Fruit fly (Drosophila melanogaster) whole organism, embryonic: ENCODE measurements around the gene eEF1delta.

ENCODE experiments used
- Asciz ChIP-seq: fragments of 200-800 bp; sonication (Bioruptor generic); optimal IDR thresholded peaks from 2 replicates; lab custom pipeline; 2017; ENCODE audit warnings: missing biosample characterization, mild to moderate bottlenecking, missing genetic modification characterization, missing genetic modification reagents
- CG10431 ChIP-seq: fragments of 200-800 bp; sonication (Bioruptor generic); optimal IDR thresholded peaks from 3 replicates; lab custom pipeline; 2018; ENCODE audit warnings: missing biosample characterization, mild to moderate bottlenecking, missing genetic modification characterization
- CG10959 ChIP-seq: fragments of 200-800 bp; sonication (Bioruptor generic); IDR thresholded peaks from 2 replicates; pipeline ENCODE4 v1.3.6; 2022; ENCODE audit warnings: missing biosample characterization, missing genetic modification characterization
- CG12155 ChIP-seq: fragments of 200-800 bp; sonication (Bioruptor generic); optimal IDR thresholded peaks from 3 replicates; lab custom pipeline; 2016; ENCODE audit warnings: missing biosample characterization, missing genetic modification characterization
- CG12299 ChIP-seq: fragments of 200-800 bp; sonication (Bioruptor generic); optimal IDR thresholded peaks from 2 replicates; lab custom pipeline; 2018; ENCODE audit warnings: missing biosample characterization, mild to moderate bottlenecking, missing genetic modification characterization
- CG12391 ChIP-seq: fragments of 200-800 bp; sonication (Bioruptor generic); optimal IDR thresholded peaks from 3 replicates; lab custom pipeline; 2018; ENCODE audit warnings: missing biosample characterization, mild to moderate bottlenecking, missing genetic modification characterization, moderate library complexity
- CG13287 ChIP-seq: fragments of 200-800 bp; sonication (Bioruptor generic); IDR thresholded peaks from 2 replicates; pipeline ENCODE4 v1.3.6; 2022; ENCODE audit warnings: missing biosample characterization, missing genetic modification characterization; ENCODE audit not compliant: partially characterized antibody
- CG13894 ChIP-seq: fragments of 200-800 bp; sonication (Bioruptor generic); optimal IDR thresholded peaks from 3 replicates; lab custom pipeline; 2018; ENCODE audit warnings: missing biosample characterization, mild to moderate bottlenecking, missing genetic modification characterization, moderate library complexity
- CG15514 ChIP-seq: fragments of 200-800 bp; sonication (Bioruptor generic); optimal IDR thresholded peaks from 3 replicates; lab custom pipeline; 2017; ENCODE audit warnings: missing biosample characterization, missing genetic modification characterization, mild to moderate bottlenecking, moderate library complexity, missing genetic modification reagents
- CG17186 ChIP-seq: fragments of 200-800 bp; sonication (Bioruptor generic); optimal IDR thresholded peaks from 3 replicates; lab custom pipeline; 2017; ENCODE audit warnings: missing biosample characterization, missing genetic modification reagents, missing genetic modification characterization
- CG18599 ChIP-seq: fragments of 200-800 bp; sonication (Bioruptor generic); optimal IDR thresholded peaks from 3 replicates; lab custom pipeline; 2017; ENCODE audit warnings: missing biosample characterization, missing genetic modification characterization, mild to moderate bottlenecking, moderate library complexity, missing genetic modification reagents
- CG2129 ChIP-seq: fragments of 200-800 bp; sonication (Bioruptor generic); IDR thresholded peaks from 2 replicates; pipeline ENCODE4 v1.3.6; 2022; ENCODE audit warnings: missing biosample characterization, missing genetic modification characterization; ENCODE audit not compliant: partially characterized antibody
- CG2199 ChIP-seq: fragments of 200-800 bp; sonication (Bioruptor generic); IDR thresholded peaks from 3 replicates; pipeline ENCODE4 v1.3.6; 2022; ENCODE audit warnings: missing biosample characterization, missing genetic modification characterization
- CG30431 ChIP-seq: fragments of 200-800 bp; sonication (Bioruptor generic); optimal IDR thresholded peaks from 2 replicates; lab custom pipeline; 2017; ENCODE audit warnings: missing biosample characterization, missing genetic modification characterization
- CG4328 ChIP-seq: fragments of 200-800 bp; sonication (Bioruptor generic); optimal IDR thresholded peaks from 3 replicates; lab custom pipeline; 2017; ENCODE audit warnings: missing biosample characterization, missing genetic modification reagents, missing genetic modification characterization
- CG4424 ChIP-seq: fragments of 200-800 bp; sonication (Bioruptor generic); optimal IDR thresholded peaks from 3 replicates; lab custom pipeline; 2016; ENCODE audit warnings: missing biosample characterization, missing genetic modification characterization
- CG6765 ChIP-seq: fragments of 200-800 bp; sonication (Bioruptor generic); optimal IDR thresholded peaks from 3 replicates; lab custom pipeline; 2017; ENCODE audit warnings: missing biosample characterization, mild to moderate bottlenecking, missing genetic modification characterization
- CG9797 ChIP-seq: fragments of 200-800 bp; sonication (Bioruptor generic); optimal IDR thresholded peaks from 3 replicates; lab custom pipeline; 2018; ENCODE audit warnings: missing biosample characterization, mild to moderate bottlenecking, missing genetic modification characterization
- CTCF ChIP-seq: fragments of 200-800 bp; sonication (Bioruptor generic); optimal IDR thresholded peaks from 2 replicates; lab custom pipeline; 2017; ENCODE audit warnings: missing biosample characterization, mild to moderate bottlenecking, missing genetic modification characterization, moderate library complexity
- D19A ChIP-seq: fragments of 200-800 bp; optimal IDR thresholded peaks from 3 replicates; lab custom pipeline; 2019; ENCODE audit warnings: missing biosample characterization, mild to moderate bottlenecking, missing genetic modification characterization, moderate library complexity
- Dbx ChIP-seq: fragments of 200-800 bp; sonication (Bioruptor generic); IDR thresholded peaks from 3 replicates; pipeline ENCODE4 v1.3.6; 2022; ENCODE audit warnings: missing biosample characterization, missing genetic modification characterization
- Dp ChIP-seq: fragments of 200-800 bp; sonication (Bioruptor generic); optimal IDR thresholded peaks from 2 replicates; lab custom pipeline; 2018; ENCODE audit warnings: missing biosample characterization, mild to moderate bottlenecking, missing genetic modification characterization, moderate library complexity
- E2f1 ChIP-seq: fragments of 200-800 bp; sonication (Bioruptor generic); IDR thresholded peaks from 2 replicates; pipeline ENCODE4 v1.3.6; 2022; ENCODE audit warnings: missing biosample characterization, missing genetic modification characterization
- Elba2 ChIP-seq: fragments of 200-800 bp; sonication (Bioruptor generic); optimal IDR thresholded peaks from 3 replicates; lab custom pipeline; 2016; ENCODE audit warnings: missing biosample characterization, missing genetic modification characterization
- Gsc ChIP-seq: fragments of 200-800 bp; sonication (Bioruptor generic); IDR thresholded peaks from 2 replicates; pipeline ENCODE4 v1.3.6; 2022; ENCODE audit warnings: missing biosample characterization, missing genetic modification characterization
- Hr51 ChIP-seq, 2 experiments: fragments of 200-800 bp; sonication (Bioruptor generic); optimal IDR thresholded peaks; 2 replicates in 1 of 2; 3 replicates in 1 of 2; lab custom pipeline; 2016 to 2018; ENCODE audit warnings: missing biosample characterization in 2 of 2, missing genetic modification characterization in 2 of 2, mild to moderate bottlenecking in 1 of 2, moderate library complexity in 1 of 2
- Lhr ChIP-seq: fragments of 200-800 bp; sonication (Bioruptor generic); optimal IDR thresholded peaks from 3 replicates; lab custom pipeline; 2017; ENCODE audit warnings: mild to moderate bottlenecking, missing biosample characterization, missing genetic modification reagents, missing genetic modification characterization
- Mrtf ChIP-seq: fragments of 200-800 bp; sonication (Bioruptor generic); IDR thresholded peaks from 3 replicates; pipeline ENCODE4 v1.3.6; 2022; ENCODE audit warnings: missing biosample characterization, missing genetic modification characterization
- NC2α ChIP-seq: fragments of 200-800 bp; sonication (Bioruptor generic); optimal IDR thresholded peaks from 2 replicates; lab custom pipeline; 2016; ENCODE audit warnings: missing biosample characterization, missing genetic modification characterization
- Opbp ChIP-seq: fragments of 200-800 bp; sonication (Bioruptor generic); IDR thresholded peaks from 3 replicates; pipeline ENCODE4 v1.3.6; 2022; ENCODE audit warnings: missing biosample characterization, missing genetic modification characterization; ENCODE audit not compliant: partially characterized antibody
- Xbp1 ChIP-seq: fragments of 200-800 bp; sonication (Bioruptor generic); optimal IDR thresholded peaks from 3 replicates; lab custom pipeline; 2016; ENCODE audit warnings: missing biosample characterization, mild to moderate bottlenecking, missing genetic modification characterization
- ab ChIP-seq: fragments of 200-800 bp; sonication (Bioruptor generic); optimal IDR thresholded peaks from 2 replicates; lab custom pipeline; 2016; ENCODE audit warnings: missing biosample characterization, missing genetic modification characterization
- ash1 ChIP-seq: fragments of 200-800 bp; sonication (Bioruptor generic); optimal IDR thresholded peaks from 2 replicates; lab custom pipeline; 2018; ENCODE audit warnings: missing biosample characterization, mild to moderate bottlenecking, missing genetic modification characterization
- chif ChIP-seq, 2 experiments: fragments of 200-800 bp; sonication (Bioruptor generic); optimal IDR thresholded peaks; 3 replicates each; lab custom pipeline; 2016; ENCODE audit warnings: missing biosample characterization in 2 of 2, missing genetic modification characterization in 2 of 2
- chinmo ChIP-seq: fragments of 200-800 bp; sonication (Bioruptor generic); IDR thresholded peaks from 4 replicates; pipeline ENCODE4 v1.3.6; 2022; ENCODE audit warnings: missing biosample characterization, missing genetic modification characterization; ENCODE audit not compliant: partially characterized antibody
- exex ChIP-seq: fragments of 200-800 bp; sonication (Bioruptor generic); optimal IDR thresholded peaks from 4 replicates; lab custom pipeline; 2018; ENCODE audit warnings: missing biosample characterization, mild to moderate bottlenecking, missing genetic modification characterization, moderate library complexity
- gcm2 ChIP-seq: fragments of 200-800 bp; sonication (Bioruptor generic); optimal IDR thresholded peaks from 2 replicates; lab custom pipeline; 2016; ENCODE audit warnings: missing biosample characterization, missing genetic modification characterization
- ham ChIP-seq: fragments of 200-800 bp; sonication (Bioruptor generic); IDR thresholded peaks from 2 replicates; pipeline ENCODE4 v1.3.6; 2022; ENCODE audit warnings: missing biosample characterization, missing genetic modification characterization
- insv ChIP-seq, 2 experiments: fragments of 200-800 bp; sonication (Bioruptor generic); optimal IDR thresholded peaks; 3 replicates each; lab custom pipeline; 2016 to 2018; ENCODE audit warnings: missing biosample characterization in 2 of 2, missing genetic modification characterization in 2 of 2
- lilli ChIP-seq: fragments of 200-800 bp; sonication (Bioruptor generic); optimal IDR thresholded peaks from 3 replicates; lab custom pipeline; 2016; ENCODE audit warnings: missing biosample characterization, missing genetic modification characterization
- lmd ChIP-seq: fragments of 200-800 bp; sonication (Bioruptor generic); IDR thresholded peaks from 2 replicates; pipeline ENCODE4 v1.3.6; 2022; ENCODE audit warnings: missing biosample characterization, missing genetic modification characterization
- mld ChIP-seq: fragments of 200-800 bp; sonication (Bioruptor generic); IDR thresholded peaks from 3 replicates; pipeline ENCODE4 v1.3.6; 2022; ENCODE audit warnings: missing biosample characterization, missing genetic modification characterization; ENCODE audit not compliant: partially characterized antibody
- nmo ChIP-seq: fragments of 200-800 bp; sonication (Bioruptor generic); optimal IDR thresholded peaks from 2 replicates; lab custom pipeline; 2018; ENCODE audit warnings: missing biosample characterization, mild to moderate bottlenecking, missing genetic modification characterization, moderate library complexity
- pan ChIP-seq, 4 experiments: fragments of >200 bp in 3 of 4; fragments of 200-800 bp in 1 of 4; sonication (Bioruptor generic) in 1 of 4; optimal IDR thresholded peaks in 3 of 4; IDR thresholded peaks in 1 of 4; 2 replicates each; pipeline versions ENCODE4 v1.3.6 to Lab custom; 2017 to 2022; ENCODE audit warnings: missing biosample characterization in 2 of 4, missing genetic modification characterization in 2 of 4, mixed read lengths in 1 of 4
- prd ChIP-seq, 3 experiments: fragments of >200 bp in 2 of 3; fragments of 200-800 bp in 1 of 3; sonication (Bioruptor generic) in 1 of 3; optimal IDR thresholded peaks in 2 of 3; IDR thresholded peaks in 1 of 3; 2 replicates in 2 of 3; 3 replicates in 1 of 3; pipeline versions ENCODE4 v1.3.6 to Lab custom; 2017 to 2022; ENCODE audit warnings: missing biosample characterization in 1 of 3, missing genetic modification characterization in 1 of 3
- seq ChIP-seq: fragments of 200-800 bp; sonication (Bioruptor generic); IDR thresholded peaks from 2 replicates; pipeline ENCODE4 v1.3.6; 2022; ENCODE audit warnings: missing biosample characterization, missing genetic modification characterization
- sqz ChIP-seq: fragments of 200-800 bp; sonication (Bioruptor generic); optimal IDR thresholded peaks from 3 replicates; lab custom pipeline; 2018; ENCODE audit warnings: missing biosample characterization, mild to moderate bottlenecking, missing genetic modification characterization
- tap ChIP-seq: fragments of 200-800 bp; optimal IDR thresholded peaks from 3 replicates; lab custom pipeline; 2019; ENCODE audit warnings: missing biosample characterization, mild to moderate bottlenecking, missing genetic modification characterization, moderate library complexity

The eEF1delta gene

DNA sequence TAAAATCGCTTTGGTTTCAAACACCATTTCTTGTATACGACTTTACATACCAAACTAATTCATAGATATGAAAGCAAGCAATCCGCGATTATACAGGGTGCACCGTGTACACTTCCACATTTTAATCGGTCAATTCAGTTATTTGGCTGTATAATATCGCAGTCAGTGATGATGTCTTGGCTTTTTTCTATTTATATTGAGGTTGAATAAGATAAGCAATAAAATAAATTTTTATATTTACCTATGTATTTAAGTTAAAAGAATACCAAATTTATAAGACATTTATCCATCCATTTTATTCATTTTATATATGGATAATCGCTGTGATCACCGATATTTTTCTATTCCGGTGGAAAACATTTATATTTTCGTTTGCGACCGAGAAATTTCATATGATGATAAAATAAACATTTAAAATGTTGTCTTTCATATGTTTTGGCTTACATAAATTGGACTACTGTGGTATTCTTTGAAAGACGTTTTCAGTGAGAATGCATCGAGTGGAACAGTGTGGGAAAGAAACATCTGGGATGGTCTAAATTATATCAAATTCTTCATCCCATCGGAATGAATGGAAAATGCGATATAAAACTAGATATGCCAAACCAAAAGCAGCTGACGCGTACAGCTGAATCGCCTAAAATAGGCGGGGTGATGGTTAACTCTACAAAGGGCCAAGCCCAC, 5.4 kb upstream of the eEF1delta start, which contains the start of gene CG5708 (continued):
- TF ChIP-seq chinmo (GFP tag; lab: Robert Waterston, UW) (no peak), Hr51 (GFP tag; optimal IDR thresholded peaks at IDR 0.05; lab: Kevin White, UChicago) (no peak), insv (GFP tag; optimal IDR thresholded peaks at IDR 0.05; lab: Kevin White, UChicago) (no peak), ab (no peak), chif (GFP tag; optimal IDR thresholded peaks at IDR 0.05; lab: Kevin White, UChicago) (no peak), CG12155 (GFP tag; lab: Kevin White, UChicago) (no peak), CG10959 (GFP tag; lab: Robert Waterston, UW) (no peak), CG18599 (GFP tag; lab: Kevin White, UChicago) (no peak), ash1 (GFP tag; lab: Kevin White, UChicago) (no peak), CG10431 (GFP tag; lab: Kevin White, UChicago) (no peak), tap (no peak), Xbp1 (peak; percentile 48), Asciz (no peak), exex (tag; lab: Kevin White, UChicago) (peak; percentile 40), prd (optimal IDR thresholded peaks at IDR 0.05; lab: Kevin White, UChicago) (no peak), prd (GFP tag; IDR thresholded peaks at IDR 0.05; lab: Robert Waterston, UW) (0 out of 3 replicates have a peak, but pooled peaks have one; percentile 20), Elba2 (GFP tag; lab: Kevin White, UChicago) (no peak), E2f1 (GFP tag; lab: Robert Waterston, UW) (no peak), Mrtf (GFP tag; lab: Robert Waterston, UW) (no peak), nmo (peak; percentile 66), seq (no peak), CG2129 (GFP tag; lab: Robert Waterston, UW) (no peak), CG13287 (GFP tag; lab: Robert Waterston, UW) (peak; percentile 45; the same call in 1 of the 2 replicates), gcm2 (GFP tag; lab: Kevin White, UChicago) (no peak), CG13894 (no peak), CG2199 (GFP tag; lab: Robert Waterston, UW) (no peak), Lhr (peak; percentile 36), CG9797 (GFP tag; lab: Kevin White, UChicago) (no peak), CG4424 (peak; percentile 6), D19A (no peak), CG6765 (GFP tag; lab: Kevin White, UChicago) (no peak), Gsc (GFP tag; lab: Robert Waterston, UW) (no peak), CG17186 (GFP tag; lab: Kevin White, UChicago) (no peak), ham (GFP tag; lab: Robert Waterston, UW) (no peak), sqz (GFP tag; lab: Kevin White, UChicago) (no peak), pan (optimal IDR thresholded peaks at IDR 0.05; lab: Kevin White, UChicago) (no peak), pan (GFP tag; optimal IDR thresholded peaks at IDR 0.05 in 1 of 2, IDR thresholded peaks at IDR 0.05 in 1 of 2) (no peak), CG30431 (no peak), mld (GFP tag; lab: Robert Waterston, UW) (no peak), lilli (peak; percentile 5), CTCF (GFP tag; lab: Kevin White, UChicago) (no peak), Opbp (GFP tag; lab: Robert Waterston, UW) (peak; percentile 75; the same call in 2 of the 3 replicates), lmd (GFP tag; lab: Robert Waterston, UW) (no peak), CG12299 (tag; lab: Kevin White, UChicago) (no peak), NC2α (no peak), CG15514 (peak; percentile 30), CG4328 (GFP tag; lab: Kevin White, UChicago) (no peak), CG12391 (tag; lab: Kevin White, UChicago) (peak; percentile 34), Dp (no peak), Dbx (GFP tag; lab: Robert Waterston, UW) (no peak)
